Worm (Caenorhabditis elegans): ENCODE results near the gene fbxa-181.

fbxa-181 gene

ce11 chrV:13724781-13725180 lies 893 bp upstream of the fbxa-181 start, which contains the start of gene F35E12.2:
Gene F35E12.2, minus strand, starts transcription at chrV:13724881.
- TF ChIP-seq ceh-48 (tag; optimal IDR thresholded peaks at IDR 0.05) (no peak), mec-3 (tag; optimal IDR thresholded peaks at IDR 0.05; ENCODE audit: borderline replicate concordance) (no peak), gmeb-2 (tag; optimal IDR thresholded peaks at IDR 0.05) (no peak), tbx-2 (tag; optimal IDR thresholded peaks at IDR 0.05) (no peak), ets-4 (tag; optimal IDR thresholded peaks at IDR 0.05) (no peak), ceh-31 (tag; optimal IDR thresholded peaks at IDR 0.05) (no peak), ceh-30 (tag; optimal IDR thresholded peaks at IDR 0.05) (no peak)

ce11 chrV:13730762-13731161 lies 5.1 kb downstream of the fbxa-181 start, which contains the start of gene dct-17:
Gene dct-17, minus strand, starts transcription at chrV:13730784.
- no peak for TF ChIP-seq hlh-30 (tag; optimal IDR thresholded peaks at IDR 0.05; ENCODE audit: insufficient read depth)
- TF ChIP-seq unc-42 (tag; optimal IDR thresholded peaks at IDR 0.05) = no peak

- TF ChIP-seq unc-42 (tag; optimal IDR thresholded peaks at IDR 0.05) = no peak
- no peak for TF ChIP-seq sdc-2 (tag; optimal IDR thresholded peaks at IDR 0.05)
- TF ChIP-seq ttx-3 (tag; optimal IDR thresholded peaks at IDR 0.05) = no peak
- no peak for TF ChIP-seq zip-5 (tag; optimal IDR thresholded peaks at IDR 0.05)
- no peak for TF ChIP-seq T23F11.4 (GFP tag; optimal IDR thresholded peaks at IDR 0.05)
- no peak for TF ChIP-seq ceh-30 (tag; optimal IDR thresholded peaks at IDR 0.05)
- TF ChIP-seq ceh-19 (GFP tag; optimal IDR thresholded peaks at IDR 0.05) = no peak
- TF ChIP-seq rnt-1 (tag; optimal IDR thresholded peaks at IDR 0.05) = no peak
- no peak for TF ChIP-seq ceh-9 (tag; optimal IDR thresholded peaks at IDR 0.05)
- TF ChIP-seq pax-1 (tag; optimal IDR thresholded peaks at IDR 0.05) = no peak
- no peak for TF ChIP-seq lin-11 (tag; optimal IDR thresholded peaks at IDR 0.05)
- no peak for TF ChIP-seq pros-1 (tag; optimal IDR thresholded peaks at IDR 0.05)
- no peak for TF ChIP-seq ceh-48 (tag; optimal IDR thresholded peaks at IDR 0.05)
- TF ChIP-seq nfya-1 (tag; optimal IDR thresholded peaks at IDR 0.05) = no peak
- no peak for TF ChIP-seq elt-4 (tag; optimal IDR thresholded peaks at IDR 0.05)
- no peak for TF ChIP-seq elt-2 (tag; optimal IDR thresholded peaks at IDR 0.05)
- no peak for TF ChIP-seq ceh-34 (tag; optimal IDR thresholded peaks at IDR 0.05)
- no peak for TF ChIP-seq fkh-10 (GFP tag; optimal IDR thresholded peaks at IDR 0.05)
These were observed 10.5 kb downstream of the fbxa-181 start, which contains the start of gene F35E12.6 for ce11 chrV:13736147-13736546. Gene F35E12.6, minus strand, starts transcription at chrV:13736247.

- TF ChIP-seq C08G9.2 (tag; optimal IDR thresholded peaks at IDR 0.05) (no peak), sox-4 (tag; optimal IDR thresholded peaks at IDR 0.05) (no peak), ceh-18 (tag; optimal IDR thresholded peaks at IDR 0.05) (no peak), ref-2 (tag; optimal IDR thresholded peaks at IDR 0.05) (no peak), eyg-1 (tag; optimal IDR thresholded peaks at IDR 0.05) (no peak), fkh-6 (tag; optimal IDR thresholded peaks at IDR 0.05) (no peak), lin-11 (tag; optimal IDR thresholded peaks at IDR 0.05) (no peak), pha-4 (tag; optimal IDR thresholded peaks at IDR 0.05) (no peak), ceh-19 (GFP tag; optimal IDR thresholded peaks at IDR 0.05) (no peak), F13H6.1 (tag; optimal IDR thresholded peaks at IDR 0.05) (no peak), sdc-2 (tag; optimal IDR thresholded peaks at IDR 0.05) (no peak), unc-55 (GFP tag; optimal IDR thresholded peaks at IDR 0.05) (no peak), madf-2 (tag; optimal IDR thresholded peaks at IDR 0.05) (no peak), ceh-48 (tag; optimal IDR thresholded peaks at IDR 0.05) (no peak), ceh-14 (tag; optimal IDR thresholded peaks at IDR 0.05) (no peak)
These were observed 12.7 kb downstream of the fbxa-181 start, which contains the start of gene irg-5 for ce11 chrV:13738374-13738773. Gene irg-5, minus strand, starts transcription at chrV:13738474.

- TF ChIP-seq eyg-1 (tag; optimal IDR thresholded peaks at IDR 0.05) (no peak), dmd-4 (tag; optimal IDR thresholded peaks at IDR 0.05; ENCODE audit: borderline replicate concordance) (no peak), hlh-15 (tag; optimal IDR thresholded peaks at IDR 0.05) (no peak), hlh-30 (tag; optimal IDR thresholded peaks at IDR 0.05; ENCODE audit: insufficient read depth) (no peak), F13H6.1 (tag; optimal IDR thresholded peaks at IDR 0.05) (no peak), unc-42 (tag; optimal IDR thresholded peaks at IDR 0.05) (no peak), sox-4 (tag; optimal IDR thresholded peaks at IDR 0.05) (no peak), fax-1 (tag; optimal IDR thresholded peaks at IDR 0.05) (no peak), ceh-31 (tag; optimal IDR thresholded peaks at IDR 0.05) (no peak), dve-1 (tag; optimal IDR thresholded peaks at IDR 0.05) (no peak)
These were observed 14.2 kb downstream of the fbxa-181 start for ce11 chrV:13739901-13740300.
